Worm (Caenorhabditis elegans): Measurements from ENCODE around the gene F23H12.5.

F23H12.5 gene

ce11 chrV:12343419-12343969 is 15.0 kb upstream of the F23H12.5 start, which contains the start of gene tomm-20 (continued):
- TF ChIP-seq nhr-90 (tag; optimal IDR thresholded peaks at IDR 0.05; ENCODE audit: poor library complexity) (peak; percentile 97), pag-3 (tag; optimal IDR thresholded peaks at IDR 0.05; ENCODE audit: borderline replicate concordance, insufficient read depth) (peak; percentile 52), swsn-7 (tag; optimal IDR thresholded peaks at IDR 0.05) (peak; percentile 95), lsy-2 (tag; optimal IDR thresholded peaks at IDR 0.05) (peak; percentile 96 to 97), nhr-76 (tag; optimal IDR thresholded peaks at IDR 0.05) (no peak), ceh-63 (GFP tag; optimal IDR thresholded peaks at IDR 0.05) (no peak), mep-1 (tag; optimal IDR thresholded peaks at IDR 0.05) (peak; percentile 99), rnt-1 (tag; optimal IDR thresholded peaks at IDR 0.05) (peak; percentile 96), irx-1 (tag; optimal IDR thresholded peaks at IDR 0.05) (peak; percentile 89), efl-3 (GFP tag; optimal IDR thresholded peaks at IDR 0.05) (peak; percentile 44), tbx-2 (tag; optimal IDR thresholded peaks at IDR 0.05) (peak; percentile 95), egl-13 (tag; optimal IDR thresholded peaks at IDR 0.05) (peak; percentile 91), snpc-4 (tag; optimal IDR thresholded peaks at IDR 0.05) (peak; percentile 90), skn-1 (tag; optimal IDR thresholded peaks at IDR 0.05) (peak; percentile 90), hlh-17 (GFP tag; optimal IDR thresholded peaks at IDR 0.05; ENCODE audit: borderline replicate concordance) (no peak), ces-1 (GFP tag; optimal IDR thresholded peaks at IDR 0.05) (no peak), lin-35 (GFP tag; optimal IDR thresholded peaks at IDR 0.05) (peak; percentile 99), nhr-11 (tag; optimal IDR thresholded peaks at IDR 0.05) (peak; percentile 88), nhr-20 (tag; optimal IDR thresholded peaks at IDR 0.05) (peak; percentile 95), alr-1 (tag; optimal IDR thresholded peaks at IDR 0.05; ENCODE audit: borderline replicate concordance) (no peak), nhr-19 (GFP tag; conservative IDR thresholded peaks at IDR 0.05) (peak; percentile 96), mab-9 (GFP tag; IDR thresholded peaks at IDR 0.05) (peak; percentile 89), nhr-28 (tag; optimal IDR thresholded peaks at IDR 0.05) (no peak), sup-37 (GFP tag; optimal IDR thresholded peaks at IDR 0.05) (peak; percentile 78), zip-4 (GFP tag; optimal IDR thresholded peaks at IDR 0.05) (peak; percentile 83), fkh-8 (tag; optimal IDR thresholded peaks at IDR 0.05) (peak; percentile 86), aha-1 (tag; optimal IDR thresholded peaks at IDR 0.05) (peak; percentile 69), nhr-237 (tag; optimal IDR thresholded peaks at IDR 0.05) (peak; percentile 74), sptf-1 (tag; optimal IDR thresholded peaks at IDR 0.05) (no peak), Y116A8C.19 (tag; optimal IDR thresholded peaks at IDR 0.05; ENCODE audit: borderline replicate concordance) (no peak), dpl-1 (GFP tag; optimal IDR thresholded peaks at IDR 0.05) (peak; percentile 98 to 99 (median 99)), vab-15 (tag; optimal IDR thresholded peaks at IDR 0.05) (peak; percentile 58), nhr-77 (tag; optimal IDR thresholded peaks at IDR 0.05) (peak; percentile 84), lin-39 (tag; optimal IDR thresholded peaks at IDR 0.05) (peak; percentile 95), unc-86 (tag; optimal IDR thresholded peaks at IDR 0.05) (peak; percentile 92), mef-2 (tag; optimal IDR thresholded peaks at IDR 0.05) (peak; percentile 59), snu-23 (GFP tag; optimal IDR thresholded peaks at IDR 0.05) (peak; percentile 96), efl-1 (optimal IDR thresholded peaks at IDR 0.05) (peak; percentile 98 to 99), efl-1 (GFP tag; optimal IDR thresholded peaks at IDR 0.05 in 1 of 2) (peak; percentile 98 to 100), ets-5 (GFP tag; IDR thresholded peaks at IDR 0.05) (no peak), C34B4.2 (tag; optimal IDR thresholded peaks at IDR 0.05) (peak; percentile 34), sox-4 (tag; optimal IDR thresholded peaks at IDR 0.05) (peak; percentile 83), fkh-10 (GFP tag; optimal IDR thresholded peaks at IDR 0.05) (peak; percentile 39), dsc-1 (tag; optimal IDR thresholded peaks at IDR 0.05) (peak; percentile 95), lir-3 (tag; optimal IDR thresholded peaks at IDR 0.05; ENCODE audit: poor library complexity) (peak; percentile 79), mdl-1 (tag; optimal IDR thresholded peaks at IDR 0.05) (peak in 1 of 2 experiments; percentile 78), xbp-1 (tag; optimal IDR thresholded peaks at IDR 0.05) (peak; percentile 93), hlh-4 (tag; optimal IDR thresholded peaks at IDR 0.05) (no peak), nhr-47 (tag; optimal IDR thresholded peaks at IDR 0.05) (peak; percentile 97), grh-1 (GFP tag; IDR thresholded peaks at IDR 0.05) (peak; percentile 93), zag-1 (tag; optimal IDR thresholded peaks at IDR 0.05) (peak; percentile 68), ceh-82 (tag; optimal IDR thresholded peaks at IDR 0.05) (peak; percentile 93 to 96 (median 94))
